Worm (Caenorhabditis elegans): Measurements from ENCODE around the gene sma-10.

Gene sma-10

ce11 chrIV:300307-300706 is 26.1 kb downstream of the sma-10 start:
- TF ChIP-seq unc-62 (GFP tag; optimal IDR thresholded peaks at IDR 0.05), result no peak

- no peak for TF ChIP-seq unc-62 (GFP tag; optimal IDR thresholded peaks at IDR 0.05)
These were observed 28.5 kb downstream of the sma-10 start for ce11 chrIV:302743-303142.

ce11 chrIV:303264-303663 is 29.0 kb downstream of the sma-10 start:
- no peak for TF ChIP-seq unc-62 (GFP tag; optimal IDR thresholded peaks at IDR 0.05)

- no peak for TF ChIP-seq unc-62 (GFP tag; optimal IDR thresholded peaks at IDR 0.05)
These were observed 30.9 kb downstream of the sma-10 start for ce11 chrIV:305101-305500.

ce11 chrIV:306572-306971 is 32.4 kb downstream of the sma-10 start:
- TF ChIP-seq unc-62 (GFP tag; optimal IDR thresholded peaks at IDR 0.05), result no peak

- TF ChIP-seq unc-62 (GFP tag; optimal IDR thresholded peaks at IDR 0.05), result no peak
These were observed 33.0 kb downstream of the sma-10 start, which contains the start of gene swt-1 for ce11 chrIV:307205-307604. swt-1 (plus strand) TSS chrIV:307505.

ce11 chrIV:309526-309925 is 35.3 kb downstream of the sma-10 start:
- TF ChIP-seq unc-62 (GFP tag; optimal IDR thresholded peaks at IDR 0.05), result no peak

ce11 chrIV:313615-314014 is 39.4 kb downstream of the sma-10 start, which contains the start of gene snai-1:
snai-1 (minus strand) TSS chrIV:313715.
- no peak for TF ChIP-seq unc-62 (GFP tag; optimal IDR thresholded peaks at IDR 0.05)

- TF ChIP-seq unc-62 (GFP tag; optimal IDR thresholded peaks at IDR 0.05), result no peak
These were observed 40.3 kb downstream of the sma-10 start for ce11 chrIV:314475-314874.

ce11 chrIV:319654-320053 is 45.4 kb downstream of the sma-10 start:
- no peak for TF ChIP-seq unc-62 (GFP tag; optimal IDR thresholded peaks at IDR 0.05)

- TF ChIP-seq unc-62 (GFP tag; optimal IDR thresholded peaks at IDR 0.05), result no peak
These were observed 46.2 kb downstream of the sma-10 start, which contains the start of gene dsc-4 for ce11 chrIV:320380-320779. dsc-4 (minus strand) TSS chrIV:320544.

ce11 chrIV:322497-322896 is 48.3 kb downstream of the sma-10 start, which contains the start of gene grl-26:
grl-26 (minus strand) TSS chrIV:322814.
- no peak for TF ChIP-seq unc-62 (GFP tag; optimal IDR thresholded peaks at IDR 0.05)

- TF ChIP-seq unc-62 (GFP tag; optimal IDR thresholded peaks at IDR 0.05), result no peak
These were observed 50.5 kb downstream of the sma-10 start, which contains the start of gene drl-1 for ce11 chrIV:324759-325158. drl-1 (plus strand) TSS chrIV:325059.

ce11 chrIV:325640-326039 is 51.4 kb downstream of the sma-10 start:
- no peak for TF ChIP-seq unc-62 (GFP tag; optimal IDR thresholded peaks at IDR 0.05)

- TF ChIP-seq unc-62 (GFP tag; optimal IDR thresholded peaks at IDR 0.05), result no peak
These were observed 52.4 kb downstream of the sma-10 start, which contains the start of gene col-101 for ce11 chrIV:326564-327070. col-101 (minus strand) TSS chrIV:327020.

All from whole organism, dauer.